Fruit fly (Drosophila melanogaster) whole organism, larva: Measurements from ENCODE around the gene CG17109.
A peak's percentile ranks its signal among the peaks of the same experiment; 100 is the strongest.

Experiments
- noc ChIP-seq: fragments of 200-800 bp; sonication (Bioruptor generic); optimal IDR thresholded peaks from 3 replicates; lab custom pipeline; 2019; ENCODE audit warnings: missing biosample characterization, mild to moderate bottlenecking, missing genetic modification characterization, moderate library complexity

CG17109 gene

DNA sequence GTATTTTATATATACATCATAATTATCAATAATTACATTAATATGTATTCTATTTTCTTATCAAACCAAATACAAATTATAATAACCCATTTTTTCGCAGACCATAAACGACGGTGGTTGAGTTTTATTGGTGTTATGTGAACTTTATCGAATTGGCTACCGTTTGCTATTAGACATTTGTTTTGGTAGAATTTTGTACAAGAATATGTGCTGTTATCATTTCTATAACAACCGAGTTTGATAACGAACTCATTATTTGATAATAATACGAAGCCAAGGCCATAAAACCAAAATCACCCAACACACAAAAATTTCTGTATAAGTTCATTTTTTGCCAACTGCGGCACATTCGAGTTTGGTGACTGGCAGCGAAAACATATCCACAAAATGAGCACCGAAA, at the start of gene CG17109:
TSS of gene CG17109 (plus strand) at position 345 of the 400 bp plus-strand sequence.
- TF ChIP-seq noc: no peak

DNA sequence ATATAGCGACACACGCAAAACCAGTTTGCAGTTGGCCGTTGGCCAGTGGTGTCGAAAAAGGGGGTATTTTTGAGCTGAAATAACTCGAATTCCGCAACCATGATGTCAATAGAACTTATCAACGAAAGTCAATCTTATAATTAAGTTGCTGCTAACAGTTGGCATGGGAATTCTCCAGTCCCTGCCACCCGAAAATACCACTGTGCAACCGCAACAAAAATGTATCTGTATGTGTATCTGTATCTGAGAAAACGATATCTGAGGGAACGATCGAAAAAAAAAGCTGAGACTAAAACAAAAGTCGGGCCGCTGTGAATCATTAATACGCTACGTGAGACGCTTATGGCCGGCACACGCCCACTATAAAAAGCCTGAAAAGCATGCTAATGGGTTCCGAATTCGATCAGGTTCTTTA, 49.0 kb upstream of the CG17109 start:
- peak; percentile 81 for TF ChIP-seq noc

DNA sequence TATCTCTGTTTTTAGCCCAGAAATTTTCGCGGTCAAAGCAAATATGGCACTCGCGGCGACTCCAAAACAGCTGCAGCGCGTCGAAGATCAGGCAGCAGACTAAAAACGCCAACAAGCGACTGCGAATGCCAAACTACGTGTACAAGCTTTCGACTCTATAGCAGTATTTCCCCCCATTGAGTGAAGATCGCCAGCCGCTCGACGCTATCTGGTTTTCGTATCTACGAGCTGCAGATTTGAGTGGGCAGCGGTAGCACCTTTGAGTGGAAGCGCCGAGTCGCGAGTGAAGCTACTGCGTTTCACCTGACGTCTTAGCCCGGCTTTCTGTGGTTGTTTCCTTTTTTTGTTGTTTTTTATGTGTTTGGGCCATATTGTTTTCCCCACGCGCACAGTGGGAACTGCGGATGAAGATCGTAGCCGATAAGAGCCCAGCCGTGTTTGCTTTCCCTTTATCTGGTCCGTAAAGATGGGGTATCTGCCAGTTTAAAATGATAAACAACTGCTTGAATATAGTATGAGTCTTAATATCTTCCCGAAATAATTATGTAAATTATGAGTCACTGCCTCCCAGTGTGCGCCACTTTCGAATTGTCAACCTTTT, 47.3 kb upstream of the CG17109 start, which contains the start of gene CG17121:
TSS of gene CG17121 (minus strand) at position 126 of the 601 bp plus-strand sequence.
- no peak for TF ChIP-seq noc

DNA sequence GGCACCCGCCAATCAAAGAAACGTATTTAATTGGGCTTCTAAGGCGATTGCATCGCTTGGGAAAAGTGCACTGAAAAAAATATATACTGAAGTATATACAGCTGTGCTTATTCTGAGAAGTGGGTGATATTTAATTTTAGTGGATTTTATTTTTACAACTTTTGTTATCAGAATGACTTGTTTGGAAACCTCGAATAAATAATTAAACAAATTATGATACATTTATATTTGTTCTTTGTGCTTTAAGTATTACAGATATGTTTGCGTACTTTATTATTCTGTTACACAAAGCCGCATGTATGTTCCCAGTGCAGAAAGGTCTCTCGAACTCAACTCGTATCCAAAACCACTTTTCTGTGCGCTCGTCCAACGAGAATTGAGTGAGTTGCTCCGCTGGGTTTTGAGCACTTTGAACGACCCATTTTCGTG, 46.8 kb upstream of the CG17109 start:
- peak; percentile 43 for TF ChIP-seq noc

DNA sequence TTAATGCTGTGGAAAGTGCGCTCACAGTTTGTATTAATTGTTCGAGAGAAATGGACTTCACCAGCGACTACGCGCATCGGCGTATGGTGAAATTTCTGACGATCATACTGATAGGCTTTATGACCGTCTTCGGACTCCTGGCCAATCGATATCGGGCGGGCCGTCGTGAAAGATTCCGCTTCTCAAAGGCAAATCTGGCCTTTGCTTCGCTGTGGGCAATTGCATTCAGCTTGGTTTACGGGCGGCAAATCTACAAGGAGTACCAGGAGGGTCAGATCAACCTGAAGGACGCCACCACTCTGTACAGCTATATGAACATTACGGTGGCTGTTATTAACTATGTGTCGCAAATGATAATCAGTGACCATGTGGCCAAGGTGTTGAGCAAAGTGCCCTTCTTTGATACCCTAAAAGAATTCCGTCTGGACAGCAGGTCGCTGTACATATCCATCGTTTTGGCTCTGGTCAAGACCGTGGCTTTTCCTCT, 43.8 kb upstream of the CG17109 start, which contains the start of gene Gr94a:
TSS of gene Gr94a (plus strand) at position 51 of the 487 bp plus-strand sequence.
- TF ChIP-seq noc: no peak

DNA sequence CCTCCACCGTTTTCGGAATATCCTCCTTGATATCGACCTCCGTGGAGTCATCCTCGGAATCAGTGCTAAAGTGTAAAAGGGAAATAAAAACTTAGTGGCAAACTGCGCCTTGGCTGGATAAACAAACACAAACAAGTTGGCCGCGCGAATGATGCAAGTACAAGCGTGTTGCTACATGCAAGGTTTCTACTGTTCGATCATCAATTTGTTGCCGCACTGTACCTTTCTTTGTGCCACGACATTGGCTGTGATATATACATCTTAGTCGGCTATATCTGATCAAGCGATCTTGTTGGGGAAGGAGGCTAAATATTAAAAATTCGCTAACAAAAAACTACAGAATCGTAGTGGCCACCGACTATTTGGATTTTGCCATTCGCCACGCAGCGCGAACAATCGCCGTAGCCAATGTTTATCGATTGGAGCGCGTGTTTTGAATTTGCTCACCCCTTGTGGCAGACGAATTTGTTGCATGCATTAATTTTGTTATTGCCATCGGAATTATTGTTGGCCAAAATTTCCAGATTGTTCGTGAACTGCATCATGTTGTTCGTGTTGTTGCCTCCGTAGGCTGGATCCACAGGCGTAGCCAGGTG, 42.3 kb upstream of the CG17109 start:
- no peak for TF ChIP-seq noc

DNA sequence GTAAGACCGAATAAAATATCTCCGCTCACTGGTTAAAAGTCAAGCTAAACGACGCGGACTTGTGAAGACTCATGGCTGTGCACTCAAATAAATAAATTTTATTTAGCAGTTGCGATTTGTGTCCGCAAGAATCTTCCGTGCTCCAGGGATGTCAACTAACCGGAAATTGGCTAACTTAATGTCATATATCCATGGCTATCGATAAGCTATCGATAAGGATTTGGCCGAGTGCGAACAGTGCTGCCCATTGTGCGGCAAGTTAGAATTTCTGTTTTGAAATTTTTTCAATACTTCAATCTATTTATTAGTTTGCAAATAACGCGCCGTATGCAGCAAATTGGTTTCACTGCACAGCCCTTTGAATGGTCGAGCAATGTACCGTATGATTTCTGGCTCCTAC, 41.6 kb upstream of the CG17109 start, which contains the start of gene p53:
TSS of gene p53 (minus strand) at position 147 of the 400 bp plus-strand sequence.
- TF ChIP-seq noc: no peak

DNA sequence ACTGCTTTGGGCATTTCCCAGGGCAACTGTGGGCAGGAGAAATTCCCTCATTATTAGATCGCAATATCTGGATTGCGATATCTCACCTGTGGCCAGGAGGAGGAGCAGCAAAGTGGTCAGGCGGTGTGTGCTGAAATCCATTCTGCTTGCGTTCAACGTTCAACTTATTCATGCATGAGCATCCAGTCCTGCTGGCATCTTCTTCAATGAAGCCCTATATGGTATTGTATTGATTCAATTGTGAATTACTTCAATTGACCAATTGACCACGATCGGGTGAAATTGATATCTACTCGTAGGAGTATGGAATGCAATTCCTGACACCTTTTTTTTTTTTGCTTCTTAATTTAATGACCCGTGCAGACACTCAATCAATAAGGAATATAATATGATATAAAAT, 39.4 kb upstream of the CG17109 start:
- TF ChIP-seq noc: no peak

DNA sequence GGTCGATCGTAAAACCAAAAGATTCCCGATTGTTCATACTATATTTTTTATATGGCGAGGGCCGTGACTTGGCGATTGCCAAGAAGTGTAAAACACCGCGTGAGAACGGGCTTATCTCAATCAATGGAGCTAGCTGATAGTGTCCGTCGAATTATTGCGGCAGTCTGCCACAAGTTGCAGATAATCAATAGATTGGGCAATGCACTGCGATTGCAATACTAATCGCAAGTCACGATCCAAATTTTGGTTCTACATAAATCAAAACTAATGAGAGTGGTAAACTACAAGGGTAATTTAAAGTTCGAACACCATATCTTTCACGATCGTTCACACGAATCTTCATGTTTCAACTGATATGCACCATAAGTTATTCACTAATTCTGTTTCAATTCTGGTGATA, 38.7 kb upstream of the CG17109 start:
- no peak for TF ChIP-seq noc

DNA sequence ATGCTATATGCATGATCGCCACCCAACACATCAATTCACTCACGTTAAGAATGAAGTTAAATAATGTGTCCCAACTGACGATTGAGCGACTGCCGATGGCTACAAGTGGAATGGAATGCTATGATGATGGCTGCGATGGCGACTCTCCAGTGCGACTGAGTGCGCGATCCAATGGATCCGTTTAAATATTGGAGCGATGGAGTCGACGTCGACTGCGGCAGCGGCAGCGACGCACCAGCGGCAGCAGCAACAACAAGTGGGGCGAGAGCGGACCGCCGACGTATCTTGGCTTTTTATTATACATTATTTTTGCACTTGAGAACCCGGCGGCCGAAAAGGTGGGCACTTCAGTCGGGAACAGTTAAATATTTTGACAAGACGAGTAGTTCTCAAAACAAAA, 38.1 kb upstream of the CG17109 start:
- TF ChIP-seq noc: no peak

DNA sequence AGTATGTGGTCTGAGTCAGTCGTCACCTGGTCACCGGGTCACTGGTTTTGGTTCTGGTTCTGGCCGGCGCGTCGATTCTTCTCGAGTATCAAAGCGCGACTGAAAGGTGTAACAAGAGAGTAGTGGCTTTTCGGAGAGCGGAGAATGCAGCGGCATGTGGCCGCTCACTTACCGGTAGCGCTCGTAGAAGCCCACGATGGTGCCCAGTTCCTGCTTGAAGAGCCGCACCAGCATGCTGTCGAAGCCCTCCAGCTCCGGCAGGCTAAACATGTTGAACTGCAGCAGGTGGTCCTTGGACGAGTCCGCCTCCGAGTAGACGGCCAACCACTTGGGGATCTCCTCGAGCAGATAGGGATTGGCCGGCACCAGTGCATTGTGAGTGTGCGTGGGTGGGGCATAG, 36.6 kb upstream of the CG17109 start, which contains the start of gene Ctns:
TSS of gene Ctns (minus strand) at position 101 of the 400 bp plus-strand sequence.
- no peak for TF ChIP-seq noc

DNA sequence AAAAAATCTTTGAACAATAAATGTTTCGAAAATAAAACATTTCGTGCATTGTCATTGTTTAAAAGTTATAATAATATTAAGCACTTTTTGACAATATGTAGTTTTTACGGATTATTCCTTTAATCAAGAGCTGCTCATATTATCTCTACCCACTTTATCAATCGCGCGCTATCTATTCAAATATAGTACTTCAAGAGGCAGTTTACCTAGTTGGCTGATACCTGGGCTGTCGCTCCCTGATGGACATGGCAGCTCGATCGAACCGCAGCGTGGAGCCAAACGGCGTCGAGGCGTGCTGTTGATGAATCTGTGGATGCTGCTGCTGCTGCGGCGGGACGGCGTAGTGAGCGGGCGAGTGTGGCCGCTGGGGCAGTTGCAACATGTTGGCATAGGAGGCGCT, 35.3 kb upstream of the CG17109 start:
- no peak for TF ChIP-seq noc

DNA sequence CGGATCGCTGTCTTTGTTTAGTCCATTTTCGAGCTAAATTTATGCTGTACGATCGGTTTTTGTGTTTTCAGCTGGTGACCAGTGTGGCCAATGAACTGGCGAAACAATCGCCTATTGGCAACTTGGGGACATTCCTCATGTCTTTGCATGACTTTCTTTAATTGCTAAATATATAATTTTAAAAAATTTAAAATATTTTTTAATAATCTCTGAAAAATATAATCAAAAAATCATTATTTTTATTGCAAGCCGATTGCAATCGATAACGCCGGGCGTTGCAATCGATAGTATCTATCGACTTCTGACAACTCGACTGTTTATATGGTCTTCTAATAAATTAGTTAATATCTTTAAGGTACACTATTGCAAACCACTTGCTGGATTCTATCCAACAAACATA, 34.3 kb upstream of the CG17109 start, which contains the start of the genes sav and Ublcp1:
TSS of gene sav (minus strand) at position 96 of the 400 bp plus-strand sequence.
TSS of gene Ublcp1 (plus strand) at position 285 of the 400 bp plus-strand sequence.
- TF ChIP-seq noc: peak; percentile 20

DNA sequence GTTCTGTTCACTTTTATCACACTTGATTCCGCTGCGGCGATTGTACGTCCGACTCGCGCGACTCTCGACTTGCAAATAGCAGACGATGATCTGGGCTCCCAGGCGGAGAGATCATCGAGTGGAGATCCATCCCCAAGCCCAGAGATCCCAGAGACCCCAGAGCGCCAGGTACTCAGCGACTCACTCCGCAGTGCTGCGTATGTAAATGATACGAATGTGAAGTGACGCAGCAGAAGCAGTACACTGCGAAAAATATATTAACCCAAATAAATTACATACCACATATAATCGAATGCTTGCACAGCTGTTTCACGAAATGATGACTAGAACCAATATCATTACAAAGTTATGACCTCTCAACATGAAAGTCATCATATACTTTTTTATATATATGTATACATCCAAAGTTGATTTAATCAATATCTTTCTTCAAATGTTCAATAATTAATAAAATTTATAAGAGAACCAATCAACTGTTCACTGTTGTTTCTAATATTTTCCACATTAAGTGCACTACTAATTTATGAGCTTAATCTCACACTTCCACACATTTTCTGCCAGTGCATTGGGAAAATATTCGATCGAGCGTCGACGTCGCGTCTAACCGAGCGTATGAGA, 28.2 kb upstream of the CG17109 start, which contains the start of gene CG17111:
TSS of gene CG17111 (minus strand) at position 51 of the 618 bp plus-strand sequence.
- no peak for TF ChIP-seq noc

DNA sequence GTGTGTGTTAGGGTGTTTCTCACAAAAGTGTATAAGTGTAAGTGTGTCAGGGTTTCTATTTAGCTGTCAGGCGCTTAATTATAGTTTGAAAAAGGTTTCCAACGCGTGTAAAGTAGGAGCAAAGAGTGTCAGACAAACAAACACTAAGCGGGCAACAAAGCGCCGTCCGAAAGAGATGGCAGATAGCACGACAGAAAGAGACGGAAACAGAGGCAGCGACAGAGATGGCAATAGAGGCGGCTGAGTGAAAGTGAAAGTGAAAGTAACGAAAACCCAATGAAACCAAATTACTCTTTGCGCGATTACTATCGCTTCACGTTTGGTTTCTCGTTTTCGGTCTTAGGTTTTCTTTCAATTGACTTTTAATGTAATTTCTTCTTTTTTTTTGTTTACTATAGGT, 21.0 kb upstream of the CG17109 start:
- no peak for TF ChIP-seq noc

DNA sequence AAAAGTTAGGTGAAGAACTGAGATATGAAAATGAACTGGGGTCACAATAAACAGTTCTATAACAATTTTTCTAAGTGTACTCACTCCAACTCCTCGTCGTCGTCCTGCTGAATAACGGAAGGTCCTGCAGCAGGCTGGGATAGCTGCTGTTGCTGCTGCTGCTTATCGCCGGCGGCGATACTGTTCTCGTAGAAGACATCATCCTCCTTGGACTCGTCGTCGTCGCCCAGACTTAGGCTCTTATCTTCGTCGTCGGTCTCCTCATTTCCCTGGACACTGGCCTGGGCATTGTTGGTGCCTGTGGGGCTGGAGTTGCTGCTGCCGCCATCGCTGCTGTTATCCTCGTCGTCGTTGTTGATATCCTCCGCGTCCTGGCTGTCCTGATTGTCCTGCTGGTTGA, 14.2 kb upstream of the CG17109 start:
- no peak for TF ChIP-seq noc

DNA sequence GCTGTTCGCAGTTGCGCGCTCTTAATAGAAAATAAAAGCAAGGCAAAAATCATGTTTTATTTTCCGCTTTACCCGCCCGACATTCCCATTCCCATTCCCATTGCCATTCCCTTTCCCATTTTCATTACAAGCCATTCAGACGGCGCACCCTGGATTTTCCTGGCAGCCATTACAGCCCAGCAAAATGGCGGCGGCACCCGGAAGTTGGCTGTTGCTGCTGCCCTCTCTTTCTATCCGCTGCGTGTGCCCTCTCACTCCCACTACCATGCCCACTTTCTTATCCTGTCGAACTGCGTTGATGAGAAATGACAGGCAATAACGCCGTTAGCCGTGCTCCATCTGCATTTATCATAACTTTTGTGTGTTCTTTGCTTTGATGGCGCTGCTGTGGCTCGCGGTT, 7.2 kb upstream of the CG17109 start:
- no peak for TF ChIP-seq noc
